Worm (Caenorhabditis elegans): ENCODE results near the gene aqp-2.

aqp-2 gene

ce11 chrII:9273984-9274383, 12.2 kb upstream of the aqp-2 start (continued):
- TF ChIP-seq zim-3 (tag; optimal IDR thresholded peaks at IDR 0.05): no peak
- TF ChIP-seq lsl-1 (GFP tag; optimal IDR thresholded peaks at IDR 0.05): no peak
- no peak for TF ChIP-seq ztf-3 (GFP tag; optimal IDR thresholded peaks at IDR 0.05)
- no peak for TF ChIP-seq ztf-25 (GFP tag; IDR thresholded peaks at IDR 0.05)
- no peak for TF ChIP-seq mxl-1 (tag; optimal IDR thresholded peaks at IDR 0.05)
- no peak for TF ChIP-seq bed-1 (GFP tag; IDR thresholded peaks at IDR 0.05)
- no peak for TF ChIP-seq B0019.2 (GFP tag; conservative IDR thresholded peaks at IDR 0.05)
- peak; percentile 83 for TF ChIP-seq attf-5 (GFP tag; optimal IDR thresholded peaks at IDR 0.05)
- TF ChIP-seq ceh-91 (GFP tag; IDR thresholded peaks at IDR 0.05): no peak

DNA sequence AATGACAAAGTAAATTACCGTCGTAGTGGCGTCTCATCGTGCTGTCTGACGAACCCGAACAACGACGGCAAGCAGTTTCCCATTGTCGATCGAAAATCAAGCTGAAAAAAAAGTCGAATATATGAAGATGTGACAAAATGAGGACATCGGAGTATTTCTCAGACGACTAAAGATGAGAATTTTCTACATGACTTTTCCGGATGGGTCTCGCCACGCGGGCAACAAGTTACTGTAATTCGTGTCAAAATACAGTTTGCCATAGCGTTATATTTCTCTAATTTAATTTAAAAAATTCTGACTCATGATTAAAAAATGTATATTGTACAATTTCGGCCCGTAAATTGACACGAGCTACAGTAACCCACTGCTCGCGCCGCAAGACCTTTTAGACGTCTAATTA, 11.2 kb upstream of the aqp-2 start, which contains the start of gene C01G6.4:
Gene C01G6.4 (minus strand): TSS at position 101 of the 400 bp plus-strand sequence.
- TF ChIP-seq aptf-3 (GFP tag; IDR thresholded peaks at IDR 0.05) (no peak), nhr-90 (tag; optimal IDR thresholded peaks at IDR 0.05) (no peak), die-1 (tag; optimal IDR thresholded peaks at IDR 0.05) (no peak), cebp-1 (GFP tag; IDR thresholded peaks at IDR 0.05) (no peak), cebp-1 (tag; optimal IDR thresholded peaks at IDR 0.05) (no peak), let-607 (tag; optimal IDR thresholded peaks at IDR 0.05) (no peak), pha-4 (tag; optimal IDR thresholded peaks at IDR 0.05) (no peak), somi-1 (GFP tag; optimal IDR thresholded peaks at IDR 0.05) (no peak), B0019.2 (GFP tag; conservative IDR thresholded peaks at IDR 0.05) (no peak), pbrm-1 (GFP tag; IDR thresholded peaks at IDR 0.05) (no peak), snpc-4 (GFP tag; optimal IDR thresholded peaks at IDR 0.05) (no peak), snpc-4 (tag; optimal IDR thresholded peaks at IDR 0.05) (no peak), nhr-27 (tag; optimal IDR thresholded peaks at IDR 0.05) (no peak)

DNA sequence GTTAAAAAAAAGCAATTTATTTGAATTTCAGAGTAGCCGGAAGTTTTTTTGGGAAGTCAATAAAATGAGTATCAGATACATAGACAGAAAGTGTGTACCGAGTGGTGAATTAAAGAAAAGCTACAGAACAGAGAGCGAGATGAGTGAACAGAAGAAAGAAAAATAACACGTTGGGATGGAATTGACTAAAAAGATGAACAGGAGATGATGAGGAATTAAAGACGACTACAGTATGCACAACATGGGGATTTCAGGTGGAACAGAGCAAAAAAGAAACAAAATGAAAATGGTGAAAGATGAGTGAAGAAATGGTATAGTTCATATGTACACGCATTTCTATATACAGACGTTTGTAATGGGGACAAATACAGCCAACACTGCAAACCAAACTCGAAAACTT, 9.5 kb upstream of the aqp-2 start:
- TF ChIP-seq F23B12.7 (tag; optimal IDR thresholded peaks at IDR 0.05; ENCODE audit: insufficient read depth): no peak

DNA sequence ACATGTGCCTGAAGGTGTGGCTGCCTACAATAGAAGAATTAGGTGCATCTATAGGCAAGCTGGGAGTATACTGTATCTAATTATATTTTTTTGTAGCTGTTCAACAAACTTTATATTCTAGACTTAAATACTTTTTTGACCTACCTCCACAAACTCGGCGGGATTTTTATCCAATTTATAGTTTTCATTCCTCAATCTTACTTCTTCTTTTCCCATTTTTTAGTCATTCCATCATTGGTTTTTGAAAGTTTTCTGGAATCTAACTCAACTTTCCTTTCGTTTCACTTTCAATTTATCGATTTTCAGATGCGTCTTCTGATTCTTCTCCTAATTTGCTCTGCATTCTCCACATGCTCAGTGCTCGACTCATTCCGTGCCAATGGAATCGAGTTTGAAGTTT, 7.8 kb upstream of the aqp-2 start, which contains the start of gene C01G6.3:
Gene C01G6.3 (plus strand): TSS at position 301 of the 400 bp plus-strand sequence.
- no peak for TF ChIP-seq chd-7 (tag; optimal IDR thresholded peaks at IDR 0.05)
- no peak for TF ChIP-seq F10E7.11 (tag; optimal IDR thresholded peaks at IDR 0.05)
- TF ChIP-seq madf-6 (GFP tag; IDR thresholded peaks at IDR 0.05): 0 out of 2 replicates have a peak, but pooled peaks have one; percentile 38
- no peak for TF ChIP-seq lsl-1 (GFP tag; optimal IDR thresholded peaks at IDR 0.05)
- no peak for TF ChIP-seq hmg-20 (GFP tag; IDR thresholded peaks at IDR 0.05)
- no peak for TF ChIP-seq hmg-1.2 (GFP tag; IDR thresholded peaks at IDR 0.05)
- no peak for TF ChIP-seq snpc-1.1 (tag; optimal IDR thresholded peaks at IDR 0.05; ENCODE audit: insufficient read depth)
- TF ChIP-seq hrde-1 (tag; optimal IDR thresholded peaks at IDR 0.05; ENCODE audit: borderline replicate concordance): no peak
- no peak for TF ChIP-seq attf-3 (GFP tag; conservative IDR thresholded peaks at IDR 0.05)
- TF ChIP-seq lin-54 (GFP tag; optimal IDR thresholded peaks at IDR 0.05): no peak
- TF ChIP-seq efl-1 (GFP tag; optimal IDR thresholded peaks at IDR 0.05): peak; percentile 61
- no peak for TF ChIP-seq F39B2.1 (GFP tag; IDR thresholded peaks at IDR 0.05)
- TF ChIP-seq cebp-2 (GFP tag; IDR thresholded peaks at IDR 0.05): no peak
- TF ChIP-seq F23B12.7 (tag; optimal IDR thresholded peaks at IDR 0.05; ENCODE audit: insufficient read depth): no peak
